Worm (Caenorhabditis elegans) whole organism, L1 larva: ENCODE results near the gene K12H4.7.

ENCODE experiments used
- alr-1 ChIP-seq: fragments of 200-800 bp; sonication (Bioruptor generic); optimal IDR thresholded peaks from 2 replicates; lab custom pipeline; 2018; ENCODE audit warnings: borderline replicate concordance, mild to moderate bottlenecking, missing genetic modification characterization, missing compliant biosample characterization
- blmp-1 ChIP-seq: fragments of 150-350 bp; optimal IDR thresholded peaks from 2 replicates; lab custom pipeline; 2014; ENCODE audit warnings: missing biosample characterization, missing genetic modification characterization
- dsc-1 ChIP-seq: sonication (generic microtip); optimal IDR thresholded peaks from 2 replicates; lab custom pipeline; 2016; ENCODE audit warnings: mild to moderate bottlenecking, missing genetic modification characterization, missing compliant biosample characterization
- ets-5 ChIP-seq: fragments of 200-800 bp; sonication (Bioruptor generic); IDR thresholded peaks from 2 replicates; pipeline ENCODE4 v1.3.6; 2022; ENCODE audit warnings: missing genetic modification characterization, missing compliant biosample characterization
- fkh-8 ChIP-seq: sonication (generic microtip); optimal IDR thresholded peaks from 2 replicates; lab custom pipeline; 2016; ENCODE audit warnings: mild to moderate bottlenecking, missing genetic modification characterization, missing compliant biosample characterization
- nhr-20 ChIP-seq: sonication (generic microtip); optimal IDR thresholded peaks from 2 replicates; lab custom pipeline; 2016; ENCODE audit warnings: mild to moderate bottlenecking, missing genetic modification characterization, missing compliant biosample characterization
- nhr-77 ChIP-seq: fragments of 150-350 bp; optimal IDR thresholded peaks from 2 replicates; lab custom pipeline; 2014; ENCODE audit warnings: missing biosample characterization, missing genetic modification characterization
- nhr-90 ChIP-seq: sonication (generic microtip); optimal IDR thresholded peaks from 2 replicates; lab custom pipeline; 2016; ENCODE audit warnings: mild to moderate bottlenecking, missing genetic modification characterization, missing compliant biosample characterization; ENCODE audit not compliant: poor library complexity
- swsn-7 ChIP-seq: sonication (generic microtip); optimal IDR thresholded peaks from 2 replicates; lab custom pipeline; 2016; ENCODE audit warnings: missing genetic modification characterization, missing compliant biosample characterization
- unc-130 ChIP-seq: fragments of 150-350 bp; optimal IDR thresholded peaks from 2 replicates; lab custom pipeline; 2017; ENCODE audit warnings: missing biosample characterization, missing genetic modification characterization, inconsistent platforms
- unc-62 ChIP-seq: fragments of 150-350 bp; optimal IDR thresholded peaks from 2 replicates; lab custom pipeline; 2014; ENCODE audit warnings: missing biosample characterization, missing genetic modification reagents, missing genetic modification characterization
- xbp-1 ChIP-seq: sonication (generic microtip); optimal IDR thresholded peaks from 2 replicates; lab custom pipeline; 2016; ENCODE audit warnings: missing genetic modification characterization, missing compliant biosample characterization
- zag-1 ChIP-seq: fragments of 150-350 bp; optimal IDR thresholded peaks from 2 replicates; lab custom pipeline; 2014; ENCODE audit warnings: missing biosample characterization, missing genetic modification characterization

K12H4.7 gene

ce11 chrIII:8004091-8004490 is 46.8 kb downstream of the K12H4.7 start, which contains the start of gene C06G4.6:
Gene C06G4.6 (plus strand): TSS chrIII:8004391.
- TF ChIP-seq xbp-1 (tag; lab: Kevin White, UChicago) (no peak), unc-62 (GFP tag; lab: Kevin White, UChicago) (no peak), swsn-7 (no peak), fkh-8 (tag; lab: Kevin White, UChicago) (no peak), nhr-77 (tag; lab: Kevin White, UChicago) (no peak), nhr-20 (tag; lab: Kevin White, UChicago) (no peak)

- no peak for TF ChIP-seq nhr-90 (tag; lab: Kevin White, UChicago)
- no peak for TF ChIP-seq blmp-1
- no peak for TF ChIP-seq unc-130
- TF ChIP-seq alr-1 (tag; lab: Kevin White, UChicago), result no peak
- TF ChIP-seq zag-1 (tag; lab: Kevin White, UChicago), result no peak
- TF ChIP-seq ets-5 (GFP tag; lab: Robert Waterston, UW), result no peak
- peak; percentile 97 for TF ChIP-seq dsc-1
These were observed 49.3 kb downstream of the K12H4.7 start for ce11 chrIII:8001557-8001956.
